Fruit fly (Drosophila melanogaster): ENCODE data around the gene CG32572.

The CG32572 gene

dm6 chrX:16751579-16752156 lies 30.7 kb downstream of the CG32572 start, which contains the start of gene goe (continued):
- peak; percentile 77 for TF ChIP-seq org-1 (GFP tag; optimal IDR thresholded peaks at IDR 0.05)
- TF ChIP-seq en (GFP tag; optimal IDR thresholded peaks at IDR 0.05), result peak; percentile 71
- TF ChIP-seq Doc3 (GFP tag; IDR thresholded peaks at IDR 0.05; ENCODE audit: partially characterized antibody), result peak; percentile 69
- peak; percentile 73; the same call in 2 of the 3 replicates for TF ChIP-seq Optix (GFP tag; IDR thresholded peaks at IDR 0.05)
- no peak for TF ChIP-seq CG15696 (tag; optimal IDR thresholded peaks at IDR 0.05)
- TF ChIP-seq CG34224 (GFP tag; IDR thresholded peaks at IDR 0.05; ENCODE audit: partially characterized antibody), result peak; percentile 86
- TF ChIP-seq tll (GFP tag; optimal IDR thresholded peaks at IDR 0.05), result no peak
- peak; percentile 83 for TF ChIP-seq E2f2 (GFP tag; IDR thresholded peaks at IDR 0.05)
- TF ChIP-seq Spps (tag; optimal IDR thresholded peaks at IDR 0.05), result no peak
- peak; percentile 72 for TF ChIP-seq Ptx1 (GFP tag; IDR thresholded peaks at IDR 0.05)
- TF ChIP-seq CG17359 (tag; optimal IDR thresholded peaks at IDR 0.05), result peak; percentile 53
- peak; percentile 86 for TF ChIP-seq slou (GFP tag; optimal IDR thresholded peaks at IDR 0.05)
- TF ChIP-seq Tbp (GFP tag; optimal IDR thresholded peaks at IDR 0.05), result no peak
- TF ChIP-seq gsb (GFP tag; IDR thresholded peaks at IDR 0.05), result 0 out of 2 replicates have a peak, but pooled peaks have one; percentile 27
- peak; percentile 56 for TF ChIP-seq NC2α (GFP tag; optimal IDR thresholded peaks at IDR 0.05)
- peak; percentile 76 for TF ChIP-seq CG6813 (GFP tag; optimal IDR thresholded peaks at IDR 0.05)
- peak in 1 of 3 experiments; percentile 39 for TF ChIP-seq Stat92E (GFP tag; optimal IDR thresholded peaks at IDR 0.05)
- peak; percentile 61 for TF ChIP-seq stwl (tag; optimal IDR thresholded peaks at IDR 0.05)
- TF ChIP-seq kah (GFP tag; optimal IDR thresholded peaks at IDR 0.05), result peak; percentile 11
- peak; percentile 90 for TF ChIP-seq Dad (GFP tag; optimal IDR thresholded peaks at IDR 0.05)
- peak; percentile 73 for TF ChIP-seq CG11398 (GFP tag; optimal IDR thresholded peaks at IDR 0.05)
- peak; percentile 19; the same call in 1 of the 2 replicates for TF ChIP-seq ro (GFP tag; IDR thresholded peaks at IDR 0.05)
- peak; percentile 13 for TF ChIP-seq Elba2 (GFP tag; optimal IDR thresholded peaks at IDR 0.05)
- peak; percentile 40 for TF ChIP-seq CG5953 (GFP tag; IDR thresholded peaks at IDR 0.05)
- no peak for TF ChIP-seq nerfin-1 (tag; optimal IDR thresholded peaks at IDR 0.05)
- peak; percentile 77 for TF ChIP-seq ERR (GFP tag; optimal IDR thresholded peaks at IDR 0.05)
- peak; percentile 54 for TF ChIP-seq Xrp1 (GFP tag; IDR thresholded peaks at IDR 0.05)
- TF ChIP-seq zfh1 (GFP tag; IDR thresholded peaks at IDR 0.05), result peak; percentile 82
- peak; percentile 86 for TF ChIP-seq Dip3 (GFP tag; optimal IDR thresholded peaks at IDR 0.05)
- peak; percentile 64 for TF ChIP-seq grn (GFP tag; optimal IDR thresholded peaks at IDR 0.05)
- TF ChIP-seq BEAF-32 (GFP tag; optimal IDR thresholded peaks at IDR 0.05), result peak; percentile 97
- TF ChIP-seq CG15269 (tag; optimal IDR thresholded peaks at IDR 0.05), result peak; percentile 75
- peak; percentile 76 for TF ChIP-seq Chrac-16 (GFP tag; optimal IDR thresholded peaks at IDR 0.05)
- peak; percentile 91 for TF ChIP-seq pho (GFP tag; optimal IDR thresholded peaks at IDR 0.05)
- TF ChIP-seq Six4 (GFP tag; optimal IDR thresholded peaks at IDR 0.05), result peak; percentile 40
- peak; percentile 65 for TF ChIP-seq CG33557 (GFP tag; optimal IDR thresholded peaks at IDR 0.05)
- peak; percentile 29 for TF ChIP-seq cato (GFP tag; optimal IDR thresholded peaks at IDR 0.05; ENCODE audit: borderline replicate concordance)
- peak; percentile 21 for TF ChIP-seq MESR4 (GFP tag; optimal IDR thresholded peaks at IDR 0.05)
- TF ChIP-seq Abd-B (GFP tag; optimal IDR thresholded peaks at IDR 0.05), result peak; percentile 81
- peak; percentile 73 for TF ChIP-seq CG17385 (GFP tag; optimal IDR thresholded peaks at IDR 0.05)
- no peak for TF ChIP-seq wor (GFP tag; IDR thresholded peaks at IDR 0.05)
- TF ChIP-seq sna (GFP tag; IDR thresholded peaks at IDR 0.05; ENCODE audit: partially characterized antibody), result peak; percentile 79; the same call in 1 of the 2 replicates
- TF ChIP-seq Myb (GFP tag; optimal IDR thresholded peaks at IDR 0.05), result peak; percentile 95
- TF ChIP-seq sens (GFP tag), result peak; percentile 97
- TF ChIP-seq Fer1 (GFP tag; optimal IDR thresholded peaks at IDR 0.05), result peak; percentile 77
- peak; percentile 85 for TF ChIP-seq Meics (GFP tag; optimal IDR thresholded peaks at IDR 0.05)
- peak; percentile 91 for TF ChIP-seq Rfx (GFP tag; IDR thresholded peaks at IDR 0.05)
- TF ChIP-seq CG14860 (GFP tag; IDR thresholded peaks at IDR 0.05; ENCODE audit: partially characterized antibody), result peak; percentile 56; the same call in 2 of the 3 replicates
- peak; percentile 67 for TF ChIP-seq Hr3 (GFP tag; optimal IDR thresholded peaks at IDR 0.05)
